ENCODE assay signal across 4 fruit fly cellular contexts in the genomic region with DNA sequence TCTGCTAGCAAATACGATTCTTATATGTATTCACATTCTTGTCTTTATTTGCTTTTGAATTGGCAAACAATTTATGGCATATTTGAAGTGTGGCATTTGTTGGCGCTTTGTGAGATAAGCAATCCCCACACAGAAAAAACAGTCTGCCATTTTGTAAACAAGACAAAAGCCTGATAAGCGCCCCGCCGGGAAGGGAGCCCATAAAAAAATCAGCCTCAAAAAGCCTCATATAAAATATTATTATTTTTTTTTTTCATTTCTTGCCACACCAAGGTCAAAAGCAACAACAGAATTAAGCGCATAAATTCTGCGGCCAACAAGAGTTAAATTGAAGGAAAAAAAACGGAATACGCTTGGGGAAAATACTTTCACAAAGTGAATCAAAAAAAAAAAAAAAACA.
TF ChIP-seq lines count a peak whose summit lies in the region.

No protein-coding gene starts in this region.

TF ChIP-seq in whole organism, adult, 20 proteins besides CTCF, POLR2A, EP300 and RAD21 (continued from another document):
- TF ChIP-seq cic (GFP tag; optimal IDR thresholded peaks at IDR 0.05; lab: Kevin White, UChicago) (peak; percentile 90), CG14711 (tag; optimal IDR thresholded peaks at IDR 0.05; lab: Kevin White, UChicago) (peak; percentile 28), pad (GFP tag; optimal IDR thresholded peaks at IDR 0.05; lab: Kevin White, UChicago) (peak; percentile 37)

TF ChIP-seq in whole organism, embryonic, 481 proteins besides CTCF, POLR2A, EP300 and RAD21 (continued from another document and continues in another):
- no peak for TF ChIP-seq oc (tag; optimal IDR thresholded peaks at IDR 0.05; lab: Kevin White, UChicago)
- TF ChIP-seq Ptx1 (GFP tag; IDR thresholded peaks at IDR 0.05; lab: Robert Waterston, UW), result no peak
- no peak for TF ChIP-seq ranshi (GFP tag; IDR thresholded peaks at IDR 0.05; lab: Robert Waterston, UW)
- TF ChIP-seq usp (GFP tag; optimal IDR thresholded peaks at IDR 0.05; lab: Kevin White, UChicago), result no peak
- TF ChIP-seq CG10462 (GFP tag; optimal IDR thresholded peaks at IDR 0.05; lab: Kevin White, UChicago), result no peak
- TF ChIP-seq CoRest (tag; optimal IDR thresholded peaks at IDR 0.05; lab: Kevin White, UChicago), result no peak
- TF ChIP-seq CG18599 (GFP tag; optimal IDR thresholded peaks at IDR 0.05; lab: Kevin White, UChicago), result peak; percentile 53
- TF ChIP-seq nau (GFP tag; optimal IDR thresholded peaks at IDR 0.05; lab: Kevin White, UChicago), result peak; percentile 43
- TF ChIP-seq trem (tag; optimal IDR thresholded peaks at IDR 0.05; lab: Kevin White, UChicago), result no peak
- no peak for TF ChIP-seq hb (GFP tag; IDR thresholded peaks at IDR 0.05; lab: Robert Waterston, UW; ENCODE audit: partially characterized antibody)
- TF ChIP-seq CG12104 (GFP tag; optimal IDR thresholded peaks at IDR 0.05; lab: Kevin White, UChicago), result peak; percentile 12
- no peak for TF ChIP-seq zen2 (GFP tag; IDR thresholded peaks at IDR 0.05; lab: Robert Waterston, UW; ENCODE audit: partially characterized antibody)
- TF ChIP-seq Trl (optimal IDR thresholded peaks at IDR 0.05; lab: Kevin White, UChicago), result no peak
- no peak for TF ChIP-seq Trl (GFP tag; optimal IDR thresholded peaks at IDR 0.05; lab: Kevin White, UChicago)
- no peak for TF ChIP-seq bowl (GFP tag; IDR thresholded peaks at IDR 0.05; lab: Robert Waterston, UW)
- peak; percentile 24 for TF ChIP-seq CG18619 (GFP tag; optimal IDR thresholded peaks at IDR 0.05; lab: Kevin White, UChicago)
- TF ChIP-seq Aef1 (GFP tag; IDR thresholded peaks at IDR 0.05; lab: Robert Waterston, UW), result no peak
- no peak for TF ChIP-seq Gug (GFP tag; IDR thresholded peaks at IDR 0.05; lab: Robert Waterston, UW)
- TF ChIP-seq CG13424 (tag; optimal IDR thresholded peaks at IDR 0.05; lab: Kevin White, UChicago), result no peak
- TF ChIP-seq z (GFP tag; IDR thresholded peaks at IDR 0.05; lab: Robert Waterston, UW), result no peak
- TF ChIP-seq CrebB (tag; optimal IDR thresholded peaks at IDR 0.05; lab: Kevin White, UChicago), result peak; percentile 39
- TF ChIP-seq rib (GFP tag; IDR thresholded peaks at IDR 0.05; lab: Robert Waterston, UW), result peak; percentile 73
- TF ChIP-seq CG30431 (GFP tag; optimal IDR thresholded peaks at IDR 0.05; lab: Kevin White, UChicago), result no peak
- TF ChIP-seq CG17829 (tag; optimal IDR thresholded peaks at IDR 0.05; lab: Kevin White, UChicago), result no peak
- TF ChIP-seq CG18011 (GFP tag; optimal IDR thresholded peaks at IDR 0.05; lab: Kevin White, UChicago), result no peak
- TF ChIP-seq CG4820 (GFP tag; optimal IDR thresholded peaks at IDR 0.05; lab: Kevin White, UChicago), result no peak
- peak; percentile 91 for TF ChIP-seq CG31224 (GFP tag; IDR thresholded peaks at IDR 0.05; lab: Robert Waterston, UW)
- peak; percentile 5 for TF ChIP-seq CG31365 (tag; optimal IDR thresholded peaks at IDR 0.05; lab: Kevin White, UChicago)
- TF ChIP-seq CG14710 (tag; optimal IDR thresholded peaks at IDR 0.05; lab: Kevin White, UChicago), result no peak
- TF ChIP-seq NfI (GFP tag; optimal IDR thresholded peaks at IDR 0.05; lab: Kevin White, UChicago), result no peak
- no peak for TF ChIP-seq fd96Cb (tag; optimal IDR thresholded peaks at IDR 0.05; lab: Kevin White, UChicago)
- no peak for TF ChIP-seq p53 (GFP tag; optimal IDR thresholded peaks at IDR 0.05; lab: Kevin White, UChicago)
- TF ChIP-seq CG6854 (GFP tag; optimal IDR thresholded peaks at IDR 0.05; lab: Kevin White, UChicago), result no peak
- TF ChIP-seq fu2 (GFP tag; optimal IDR thresholded peaks at IDR 0.05; lab: Kevin White, UChicago), result no peak
- TF ChIP-seq CG11695 (GFP tag; IDR thresholded peaks at IDR 0.05; lab: Robert Waterston, UW), result no peak
- TF ChIP-seq Ets65A (GFP tag; lab: Kevin White, UChicago), result no peak
- TF ChIP-seq grau (tag; optimal IDR thresholded peaks at IDR 0.05; lab: Kevin White, UChicago), result peak; percentile 24
- TF ChIP-seq CG9932 (GFP tag; IDR thresholded peaks at IDR 0.05; lab: Robert Waterston, UW), result no peak
- TF ChIP-seq ara (GFP tag; IDR thresholded peaks at IDR 0.05; lab: Robert Waterston, UW), result no peak
- TF ChIP-seq vfl (GFP tag; optimal IDR thresholded peaks at IDR 0.05; lab: Kevin White, UChicago), result peak; percentile 19
- peak; percentile 84 for TF ChIP-seq CG6813 (GFP tag; optimal IDR thresholded peaks at IDR 0.05; lab: Kevin White, UChicago)
- TF ChIP-seq so (GFP tag; IDR thresholded peaks at IDR 0.05; lab: Robert Waterston, UW), result no peak
- peak; percentile 18; the same call in 1 of the 2 replicates for TF ChIP-seq sens-2 (GFP tag; IDR thresholded peaks at IDR 0.05; lab: Robert Waterston, UW)

TF ChIP-seq in whole organism, prepupa, 60 proteins besides CTCF, POLR2A, EP300 and RAD21 (continued from another document):
- TF ChIP-seq Ets96B (tag; optimal IDR thresholded peaks at IDR 0.05; lab: Kevin White, UChicago), result no peak
- TF ChIP-seq topi (GFP tag; optimal IDR thresholded peaks at IDR 0.05; lab: Kevin White, UChicago), result peak; percentile 41
- TF ChIP-seq ss (GFP tag; optimal IDR thresholded peaks at IDR 0.05; lab: Kevin White, UChicago), result peak in 1 of 2 experiments; percentile 49
- no peak for TF ChIP-seq dac (GFP tag; optimal IDR thresholded peaks at IDR 0.05; lab: Kevin White, UChicago)
- peak in 1 of 2 experiments; percentile 0 for TF ChIP-seq salr (GFP tag; optimal IDR thresholded peaks at IDR 0.05; lab: Kevin White, UChicago)
- TF ChIP-seq CG16779 (tag; optimal IDR thresholded peaks at IDR 0.05; lab: Kevin White, UChicago), result no peak
- no peak for TF ChIP-seq acj6 (GFP tag; optimal IDR thresholded peaks at IDR 0.05; lab: Kevin White, UChicago)
- peak; percentile 25 for TF ChIP-seq CG6276 (GFP tag; optimal IDR thresholded peaks at IDR 0.05; lab: Kevin White, UChicago)
- TF ChIP-seq dsx (GFP tag; optimal IDR thresholded peaks at IDR 0.05; lab: Kevin White, UChicago; ENCODE audit: poor library complexity, severe bottlenecking), result no peak
- peak; percentile 49 for TF ChIP-seq Met (GFP tag; optimal IDR thresholded peaks at IDR 0.05; lab: Kevin White, UChicago)
- no peak for TF ChIP-seq CG11294 (GFP tag; IDR thresholded peaks at IDR 0.05; lab: Robert Waterston, UW)
- peak; percentile 33 for TF ChIP-seq CG6792 (GFP tag; optimal IDR thresholded peaks at IDR 0.05; lab: Kevin White, UChicago)
- TF ChIP-seq CG6163 (GFP tag; IDR thresholded peaks at IDR 0.05; lab: Robert Waterston, UW), result peak; percentile 61
- no peak for TF ChIP-seq Gug (GFP tag; IDR thresholded peaks at IDR 0.05; lab: Robert Waterston, UW)
- no peak for TF ChIP-seq CG32006 (GFP tag; optimal IDR thresholded peaks at IDR 0.05; lab: Kevin White, UChicago)
- no peak for TF ChIP-seq Lpt (GFP tag; optimal IDR thresholded peaks at IDR 0.05; lab: Kevin White, UChicago)
- no peak for TF ChIP-seq fd59A (GFP tag; optimal IDR thresholded peaks at IDR 0.05; lab: Kevin White, UChicago)
- no peak for TF ChIP-seq CG7368 (GFP tag; optimal IDR thresholded peaks at IDR 0.05; lab: Kevin White, UChicago)
- peak; percentile 84 for TF ChIP-seq svp (GFP tag; lab: Kevin White, UChicago)
- TF ChIP-seq eg (GFP tag; IDR thresholded peaks at IDR 0.05; lab: Robert Waterston, UW), result peak; percentile 39; the same call in 1 of the 3 replicates
- peak; percentile 86 for TF ChIP-seq vri (GFP tag; optimal IDR thresholded peaks at IDR 0.05; lab: Kevin White, UChicago)
- no peak for TF ChIP-seq Hr38 (GFP tag; optimal IDR thresholded peaks at IDR 0.05; lab: Kevin White, UChicago)
- TF ChIP-seq achi (GFP tag; optimal IDR thresholded peaks at IDR 0.05; lab: Kevin White, UChicago), result no peak
- TF ChIP-seq CG31627 (GFP tag; optimal IDR thresholded peaks at IDR 0.05; lab: Kevin White, UChicago), result no peak
- no peak for TF ChIP-seq CG11902 (GFP tag; optimal IDR thresholded peaks at IDR 0.05; lab: Kevin White, UChicago)
- no peak for TF ChIP-seq Ets21C (GFP tag; optimal IDR thresholded peaks at IDR 0.05; lab: Kevin White, UChicago)
- TF ChIP-seq Eip93F (GFP tag; optimal IDR thresholded peaks at IDR 0.05; lab: Kevin White, UChicago), result peak; percentile 77
- TF ChIP-seq Sox102F (GFP tag; optimal IDR thresholded peaks at IDR 0.05; lab: Kevin White, UChicago), result peak; percentile 61
- no peak for TF ChIP-seq pdm3 (GFP tag; optimal IDR thresholded peaks at IDR 0.05; lab: Kevin White, UChicago)
- peak; percentile 42 for TF ChIP-seq esn (GFP tag; optimal IDR thresholded peaks at IDR 0.05; lab: Kevin White, UChicago)
- no peak for TF ChIP-seq CG3032 (tag; optimal IDR thresholded peaks at IDR 0.05; lab: Kevin White, UChicago)
- peak; percentile 31 for TF ChIP-seq Blimp-1 (GFP tag; optimal IDR thresholded peaks at IDR 0.05; lab: Kevin White, UChicago)
- TF ChIP-seq OdsH (GFP tag; optimal IDR thresholded peaks at IDR 0.05; lab: Kevin White, UChicago), result no peak
- peak; percentile 4 for TF ChIP-seq CG34406 (GFP tag; optimal IDR thresholded peaks at IDR 0.05; lab: Kevin White, UChicago)
- peak; percentile 63 for TF ChIP-seq Eip78C (GFP tag; lab: Kevin White, UChicago)
- TF ChIP-seq cyc (GFP tag; optimal IDR thresholded peaks at IDR 0.05; lab: Kevin White, UChicago), result no peak
- no peak for TF ChIP-seq CG4318 (GFP tag; optimal IDR thresholded peaks at IDR 0.05; lab: Kevin White, UChicago)
- no peak for TF ChIP-seq lz (GFP tag; optimal IDR thresholded peaks at IDR 0.05; lab: Kevin White, UChicago)
- TF ChIP-seq Sox14 (GFP tag; optimal IDR thresholded peaks at IDR 0.05; lab: Kevin White, UChicago), result peak; percentile 46
- no peak for TF ChIP-seq CG8319 (GFP tag; optimal IDR thresholded peaks at IDR 0.05; lab: Kevin White, UChicago)
- TF ChIP-seq CG8119 (GFP tag; IDR thresholded peaks at IDR 0.05; lab: Robert Waterston, UW), result no peak

TF ChIP-seq in whole organism, wandering third instar larva, 38 proteins besides CTCF, POLR2A, EP300 and RAD21 (continued from another document):
- TF ChIP-seq Jra (GFP tag; optimal IDR thresholded peaks at IDR 0.05; lab: Kevin White, UChicago) (no peak), GATAd (GFP tag; optimal IDR thresholded peaks at IDR 0.05; lab: Kevin White, UChicago) (no peak), HLH106 (tag; optimal IDR thresholded peaks at IDR 0.05; lab: Kevin White, UChicago) (no peak), lola (GFP tag; optimal IDR thresholded peaks at IDR 0.05; lab: Kevin White, UChicago) (no peak), dmrt93B (GFP tag; optimal IDR thresholded peaks at IDR 0.05; lab: Kevin White, UChicago) (no peak), woc (GFP tag; optimal IDR thresholded peaks at IDR 0.05; lab: Kevin White, UChicago) (no peak), Rel (GFP tag; optimal IDR thresholded peaks at IDR 0.05; lab: Kevin White, UChicago) (no peak), Rel (tag; optimal IDR thresholded peaks at IDR 0.05; lab: Kevin White, UChicago) (peak; percentile 79), fru (GFP tag; optimal IDR thresholded peaks at IDR 0.05; lab: Kevin White, UChicago) (peak; percentile 35), h (GFP tag; optimal IDR thresholded peaks at IDR 0.05; lab: Kevin White, UChicago) (peak; percentile 75), br (GFP tag; optimal IDR thresholded peaks at IDR 0.05; lab: Kevin White, UChicago) (peak; percentile 49), OdsH (GFP tag; optimal IDR thresholded peaks at IDR 0.05; lab: Kevin White, UChicago) (peak; percentile 65), pan (optimal IDR thresholded peaks at IDR 0.05; lab: Kevin White, UChicago) (no peak)
